Worm (Caenorhabditis elegans) whole organism, L3 larva: ENCODE data around the gene msp-53.
A peak's percentile ranks its signal among the peaks of the same experiment; 100 is the strongest.

ENCODE experiments used
- R02D3.7 ChIP-seq: fragments of 150-350 bp; optimal IDR thresholded peaks from 2 replicates; lab custom pipeline; 2014; ENCODE audit warnings: missing biosample characterization, missing genetic modification characterization
- aly-2 ChIP-seq: fragments of 150-350 bp; optimal IDR thresholded peaks from 2 replicates; lab custom pipeline; 2014; ENCODE audit warnings: missing biosample characterization, missing genetic modification characterization
- ama-1 ChIP-seq: fragments of 150-350 bp; optimal IDR thresholded peaks from 2 replicates; lab custom pipeline; 2018
- ceh-28 ChIP-seq: fragments of 150-350 bp; optimal IDR thresholded peaks from 2 replicates; lab custom pipeline; 2014; ENCODE audit warnings: missing biosample characterization, missing genetic modification reagents, missing genetic modification characterization
- ceh-82 ChIP-seq: fragments of 150-350 bp; optimal IDR thresholded peaks from 2 replicates; lab custom pipeline; 2014; ENCODE audit warnings: missing biosample characterization, missing genetic modification characterization
- daf-12 ChIP-seq: fragments of 150-350 bp; optimal IDR thresholded peaks from 2 replicates; lab custom pipeline; 2014; ENCODE audit warnings: missing biosample characterization, missing genetic modification reagents, missing genetic modification characterization
- egl-27 ChIP-seq: sonication (generic microtip); optimal IDR thresholded peaks from 4 replicates; lab custom pipeline; 2017; ENCODE audit warnings: missing biosample characterization, missing genetic modification reagents, missing genetic modification characterization
- egl-5 ChIP-seq: fragments of 150-350 bp; optimal IDR thresholded peaks from 2 replicates; lab custom pipeline; 2017; ENCODE audit warnings: missing biosample characterization, missing genetic modification reagents, missing genetic modification characterization, inconsistent platforms
- elt-1 ChIP-seq: fragments of 150-350 bp; optimal IDR thresholded peaks from 2 replicates; lab custom pipeline; 2014; ENCODE audit warnings: missing biosample characterization, missing genetic modification characterization
- elt-2 ChIP-seq: sonication (generic microtip); optimal IDR thresholded peaks from 2 replicates; lab custom pipeline; 2016; ENCODE audit warnings: missing genetic modification reagents, mild to moderate bottlenecking, missing genetic modification characterization, missing compliant biosample characterization
- elt-3 ChIP-seq, 3 experiments: fragments of 150-350 bp in 1 of 3; sonication (generic microtip) in 2 of 3; optimal IDR thresholded peaks; 2 replicates in 2 of 3; 4 replicates in 1 of 3; lab custom pipeline; 2014 to 2017; ENCODE audit warnings: missing biosample characterization in 3 of 3, missing genetic modification characterization in 3 of 3
- fkh-10 ChIP-seq: sonication (generic microtip); optimal IDR thresholded peaks from 2 replicates; lab custom pipeline; 2017; ENCODE audit warnings: missing biosample characterization, missing genetic modification reagents, missing genetic modification characterization
- fkh-2 ChIP-seq: fragments of 150-350 bp; optimal IDR thresholded peaks from 2 replicates; lab custom pipeline; 2014; ENCODE audit warnings: missing biosample characterization, missing genetic modification reagents, missing genetic modification characterization
- fos-1 ChIP-seq: fragments of 150-350 bp; optimal IDR thresholded peaks from 2 replicates; lab custom pipeline; 2014; ENCODE audit warnings: missing biosample characterization, missing genetic modification characterization
- hmg-11 ChIP-seq: sonication (generic microtip); optimal IDR thresholded peaks from 2 replicates; lab custom pipeline; 2016; ENCODE audit warnings: missing genetic modification characterization, missing compliant biosample characterization
- lin-15B ChIP-seq: fragments of 150-350 bp; optimal IDR thresholded peaks from 2 replicates; lab custom pipeline; 2014; ENCODE audit warnings: missing biosample characterization, missing genetic modification characterization
- lin-39 ChIP-seq: fragments of 150-350 bp; optimal IDR thresholded peaks from 2 replicates; lab custom pipeline; 2018; ENCODE audit warnings: missing biosample characterization, missing genetic modification reagents, missing genetic modification characterization
- lsy-12 ChIP-seq: sonication (generic microtip); optimal IDR thresholded peaks from 2 replicates; lab custom pipeline; 2016; ENCODE audit warnings: mild to moderate bottlenecking, missing genetic modification characterization, missing compliant biosample characterization
- mdl-1 ChIP-seq: fragments of 150-350 bp; optimal IDR thresholded peaks from 2 replicates; lab custom pipeline; 2014; ENCODE audit warnings: missing biosample characterization, missing genetic modification characterization
- mml-1 ChIP-seq: fragments of 150-350 bp; sonication (generic microtip); optimal IDR thresholded peaks from 3 replicates; lab custom pipeline; 2014; ENCODE audit warnings: missing biosample characterization, missing genetic modification characterization
- nfya-1 ChIP-seq: sonication (generic microtip); optimal IDR thresholded peaks from 2 replicates; lab custom pipeline; 2017; ENCODE audit warnings: missing genetic modification characterization, mild to moderate bottlenecking, missing compliant biosample characterization, antibody characterized with exemption, moderate library complexity; ENCODE audit not compliant: insufficient read depth
- nhr-12 ChIP-seq: fragments of 150-350 bp; optimal IDR thresholded peaks from 2 replicates; lab custom pipeline; 2014; ENCODE audit warnings: missing biosample characterization, missing genetic modification characterization
- nhr-23 ChIP-seq: fragments of 150-350 bp; optimal IDR thresholded peaks from 2 replicates; lab custom pipeline; 2014; ENCODE audit warnings: missing biosample characterization, missing genetic modification reagents, missing genetic modification characterization
- nhr-43 ChIP-seq: sonication (generic microtip); optimal IDR thresholded peaks from 2 replicates; lab custom pipeline; 2016; ENCODE audit warnings: mild to moderate bottlenecking, missing genetic modification characterization, missing compliant biosample characterization; ENCODE audit not compliant: poor library complexity, severe bottlenecking
- nhr-67 ChIP-seq: fragments of 150-350 bp; optimal IDR thresholded peaks from 2 replicates; lab custom pipeline; 2014; ENCODE audit warnings: missing biosample characterization, missing genetic modification characterization
- nhr-77 ChIP-seq: fragments of 150-350 bp; optimal IDR thresholded peaks from 2 replicates; lab custom pipeline; 2014; ENCODE audit warnings: missing biosample characterization, missing genetic modification characterization
- pha-4 ChIP-seq: fragments of 150-350 bp; optimal IDR thresholded peaks from 2 replicates; lab custom pipeline; 2014; ENCODE audit warnings: missing biosample characterization, missing genetic modification reagents, missing genetic modification characterization
- pqm-1 ChIP-seq: fragments of 150-350 bp; optimal IDR thresholded peaks from 2 replicates; lab custom pipeline; 2017; ENCODE audit warnings: missing biosample characterization, missing genetic modification characterization, inconsistent platforms
- sea-2 ChIP-seq: fragments of 150-350 bp; sonication (generic microtip); optimal IDR thresholded peaks from 4 replicates; lab custom pipeline; 2014; ENCODE audit warnings: missing biosample characterization, missing genetic modification reagents, missing genetic modification characterization
- skn-1 ChIP-seq: fragments of 150-350 bp; optimal IDR thresholded peaks from 2 replicates; lab custom pipeline; 2014; ENCODE audit warnings: missing biosample characterization, missing genetic modification characterization
- snpc-4 ChIP-seq: fragments of 150-350 bp; optimal IDR thresholded peaks from 2 replicates; lab custom pipeline; 2014; ENCODE audit warnings: missing biosample characterization, missing genetic modification characterization
- tbx-2 ChIP-seq: sonication (generic microtip); optimal IDR thresholded peaks from 2 replicates; lab custom pipeline; 2016; ENCODE audit warnings: mild to moderate bottlenecking, missing genetic modification characterization, missing compliant biosample characterization
- unc-39 ChIP-seq: sonication (generic microtip); optimal IDR thresholded peaks from 4 replicates; lab custom pipeline; 2017; ENCODE audit warnings: missing biosample characterization, missing genetic modification characterization
- ztf-4 ChIP-seq: fragments of 150-350 bp; optimal IDR thresholded peaks from 2 replicates; lab custom pipeline; 2014; ENCODE audit warnings: missing biosample characterization, missing genetic modification characterization

Gene msp-53

DNA sequence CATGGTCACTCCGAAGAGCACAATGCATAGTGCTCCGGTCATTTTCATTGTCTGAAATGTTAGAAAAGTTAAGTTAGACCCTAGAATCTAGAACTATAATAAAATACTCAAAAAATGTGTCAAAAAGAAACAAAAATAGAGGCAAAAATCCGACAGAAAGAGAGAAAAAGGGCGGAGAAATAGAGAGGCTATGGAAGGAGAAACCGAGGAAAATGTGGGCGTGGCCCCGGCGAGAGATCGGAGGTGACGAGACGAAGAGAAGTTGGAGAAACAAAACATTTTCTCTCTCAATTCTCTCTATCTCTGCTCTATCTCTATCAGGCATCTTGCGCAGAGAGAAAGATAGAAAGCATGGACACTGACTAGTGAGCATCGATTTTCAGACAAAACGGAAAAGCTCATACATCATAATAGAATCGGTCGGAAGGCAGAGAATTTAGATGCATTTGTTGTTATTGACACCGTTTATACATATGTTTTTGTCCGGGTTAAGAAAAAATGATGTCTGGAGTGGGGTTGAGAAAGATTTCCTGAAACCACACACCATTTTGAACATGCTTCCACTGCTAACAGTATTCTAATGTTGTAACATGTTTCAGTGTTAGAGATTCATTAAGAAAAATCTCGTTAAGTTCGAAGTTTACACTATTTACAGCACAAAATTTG, 38.5 kb upstream of the msp-53 start, which contains the start of gene C02B10.3:
TSS of gene C02B10.3 (minus strand) at position 51 of the 666 bp plus-strand sequence.
- no peak for TF ChIP-seq lsy-12 (tag; lab: Kevin White, UChicago)
- TF ChIP-seq pha-4 (tag; lab: Kevin White, UChicago): peak; percentile 22
- peak; percentile 67 for TF ChIP-seq fkh-10 (GFP tag; lab: Kevin White, UChicago)
- TF ChIP-seq lin-39 (tag; lab: Kevin White, UChicago): peak; percentile 42
- TF ChIP-seq hmg-11 (tag; lab: Kevin White, UChicago): peak; percentile 76
- TF ChIP-seq nhr-43: no peak
- no peak for TF ChIP-seq skn-1 (tag; lab: Kevin White, UChicago)
- no peak for TF ChIP-seq elt-2 (tag; lab: Kevin White, UChicago)
- TF ChIP-seq nfya-1 (tag; lab: Kevin White, UChicago): peak; percentile 72
- no peak for TF ChIP-seq mdl-1 (tag; lab: Kevin White, UChicago)

DNA sequence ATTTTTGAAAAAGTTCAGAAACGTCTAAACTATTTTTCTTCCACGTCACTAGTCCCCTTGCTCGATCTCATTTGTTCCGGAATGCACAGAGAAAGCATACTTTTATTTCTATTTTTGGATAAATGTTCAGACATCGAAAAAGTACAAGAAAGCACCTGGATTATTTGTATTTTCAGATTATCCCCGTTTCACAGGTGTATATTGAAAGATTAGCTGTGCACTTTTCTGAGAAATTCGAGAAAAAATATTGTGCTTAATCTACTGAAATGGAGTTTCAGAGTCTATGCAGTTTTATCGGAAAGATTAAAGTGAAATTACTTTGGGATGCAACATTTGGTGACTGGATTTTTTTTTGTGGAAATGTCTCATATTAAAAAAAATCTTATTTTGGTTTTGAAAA, 37.1 kb upstream of the msp-53 start:
- TF ChIP-seq ceh-82 (tag; lab: Kevin White, UChicago) (no peak), mdl-1 (tag; lab: Kevin White, UChicago) (no peak)

DNA sequence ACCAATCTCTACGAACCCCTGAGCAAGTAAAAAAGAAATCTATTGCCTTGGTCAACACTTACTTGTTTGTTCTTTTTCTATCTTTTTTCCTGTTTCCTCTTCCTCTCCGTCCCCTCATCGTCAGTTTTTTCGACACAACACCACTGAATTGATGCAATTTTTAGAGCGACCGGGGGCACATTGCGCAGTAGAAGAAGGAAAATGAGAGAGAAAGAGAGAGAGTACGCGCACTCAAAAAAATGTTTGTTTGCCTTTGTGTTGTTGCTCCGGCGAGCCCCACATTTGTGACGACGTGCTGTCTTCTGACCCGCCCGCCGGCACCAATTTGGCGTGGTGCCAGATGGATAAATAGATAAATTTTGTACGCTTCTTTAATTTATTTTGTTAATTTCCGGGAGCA, 35.3 kb upstream of the msp-53 start:
- TF ChIP-seq egl-27: peak; percentile 4
- peak; percentile 80 for TF ChIP-seq lin-39 (tag; lab: Kevin White, UChicago)
- no peak for TF ChIP-seq daf-12 (tag; lab: Kevin White, UChicago)
- peak; percentile 57 for TF ChIP-seq nfya-1 (tag; lab: Kevin White, UChicago)
- peak; percentile 46 for TF ChIP-seq pha-4 (tag; lab: Kevin White, UChicago)
- TF ChIP-seq snpc-4: peak; percentile 4
- TF ChIP-seq sea-2 (GFP tag; lab: Kevin White, UChicago): no peak
- TF ChIP-seq hmg-11 (tag; lab: Kevin White, UChicago): peak; percentile 19
- TF ChIP-seq R02D3.7 (tag; lab: Kevin White, UChicago): no peak
- no peak for TF ChIP-seq pqm-1

DNA sequence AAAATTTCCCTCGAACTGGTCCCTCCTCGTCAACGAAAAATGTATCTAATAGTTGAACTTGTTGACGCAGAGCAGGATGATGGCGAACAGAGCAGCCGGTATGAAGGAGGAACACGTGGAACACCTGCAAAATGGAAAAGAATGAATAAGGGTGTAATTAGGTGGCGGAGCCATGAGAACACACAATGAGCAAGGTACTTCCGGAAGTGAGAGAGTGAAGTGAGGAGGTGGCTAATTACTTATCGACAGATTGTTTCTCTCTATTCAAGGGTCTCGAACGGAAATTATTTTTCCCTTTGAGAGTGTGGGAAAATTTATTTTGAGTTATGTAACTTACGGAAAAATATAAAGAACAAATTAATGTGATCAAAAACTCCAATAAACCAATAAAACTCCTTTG, 28.6 kb upstream of the msp-53 start:
- no peak for TF ChIP-seq mml-1 (tag; lab: Kevin White, UChicago)
- TF ChIP-seq fos-1: no peak
- no peak for TF ChIP-seq fkh-10 (GFP tag; lab: Kevin White, UChicago)
- TF ChIP-seq elt-3 (tag; optimal IDR thresholded peaks at IDR 0.05; lab: Kevin White, UChicago): no peak
- TF ChIP-seq unc-39: no peak
- TF ChIP-seq tbx-2 (tag; lab: Kevin White, UChicago): no peak
- no peak for TF ChIP-seq elt-1 (tag; lab: Kevin White, UChicago)
- no peak for TF ChIP-seq nhr-77 (tag; lab: Kevin White, UChicago)
- no peak for TF ChIP-seq snpc-4
- TF ChIP-seq elt-2 (tag; lab: Kevin White, UChicago): no peak
- no peak for TF ChIP-seq hmg-11 (tag; lab: Kevin White, UChicago)
- no peak for TF ChIP-seq nfya-1 (tag; lab: Kevin White, UChicago)
- no peak for TF ChIP-seq ama-1 (lab: Kevin White, UChicago)
- TF ChIP-seq egl-27: no peak
- TF ChIP-seq lsy-12 (tag; lab: Kevin White, UChicago): no peak
- TF ChIP-seq nhr-67: no peak
- TF ChIP-seq ceh-28: no peak
- TF ChIP-seq nhr-12 (tag; lab: Kevin White, UChicago): no peak
- TF ChIP-seq ztf-4 (tag; lab: Kevin White, UChicago): no peak
- no peak for TF ChIP-seq nhr-43

DNA sequence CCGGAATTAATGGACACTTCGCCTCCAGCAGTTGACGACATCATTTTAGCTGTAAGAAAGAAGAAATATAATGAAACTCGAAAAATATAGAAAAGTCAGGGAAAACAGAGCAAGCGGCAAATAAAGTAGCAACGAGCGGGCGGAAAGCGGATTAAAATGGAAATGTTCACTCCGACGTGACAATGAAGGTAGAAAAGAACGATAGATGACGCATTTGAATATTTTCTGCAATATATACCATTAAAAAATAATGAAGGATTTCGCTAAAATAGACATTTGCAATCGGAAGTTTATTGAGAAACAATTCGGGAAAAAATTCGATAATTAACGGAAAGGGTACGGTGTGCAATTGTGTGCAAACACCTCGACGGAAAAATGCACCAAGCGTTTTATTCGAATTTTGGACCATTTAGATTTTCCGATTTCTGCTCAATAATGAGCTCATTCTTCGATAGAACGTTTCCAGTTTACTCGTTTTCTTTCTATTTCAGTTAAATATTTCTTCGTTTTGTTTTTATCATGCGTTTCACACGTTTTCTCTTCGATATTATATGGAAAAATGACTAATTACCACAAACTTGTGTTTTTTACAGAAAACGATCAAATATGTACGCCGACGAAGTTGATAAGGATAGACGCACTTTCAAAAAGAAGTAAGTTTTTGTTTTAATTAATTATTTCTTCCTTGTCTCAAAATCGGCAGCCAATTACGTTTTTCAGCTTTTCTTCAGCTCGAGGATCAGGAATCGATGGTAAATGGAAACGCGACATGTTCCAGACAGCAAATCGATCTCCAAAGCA, 26.3 kb upstream of the msp-53 start, which contains the start of the genes snpn-1 and C02B10.4:
TSS of gene snpn-1 (minus strand) at position 51 of the 801 bp plus-strand sequence.
TSS of gene C02B10.4 (plus strand) at position 594 of the 801 bp plus-strand sequence.
- TF ChIP-seq aly-2 (tag; lab: Kevin White, UChicago): no peak
- no peak for TF ChIP-seq egl-5 (tag; lab: Kevin White, UChicago)
- peak; percentile 34 for TF ChIP-seq hmg-11 (tag; lab: Kevin White, UChicago)
- peak; percentile 11 for TF ChIP-seq elt-2 (tag; lab: Kevin White, UChicago)
- peak; percentile 76 for TF ChIP-seq lin-39 (tag; lab: Kevin White, UChicago)
- peak; percentile 37 for TF ChIP-seq lin-15B
- no peak for TF ChIP-seq ama-1 (lab: Kevin White, UChicago)
- peak; percentile 3 for TF ChIP-seq pqm-1
- peak; percentile 5 for TF ChIP-seq nhr-43
- TF ChIP-seq fkh-2 (tag; lab: Kevin White, UChicago): no peak
- TF ChIP-seq ceh-28: peak; percentile 24
- no peak for TF ChIP-seq egl-27
- peak; percentile 52 for TF ChIP-seq pha-4 (tag; lab: Kevin White, UChicago)
- peak; percentile 82 for TF ChIP-seq nfya-1 (tag; lab: Kevin White, UChicago)
- peak; percentile 33 for TF ChIP-seq skn-1 (tag; lab: Kevin White, UChicago)
- TF ChIP-seq sea-2 (GFP tag; lab: Kevin White, UChicago): peak; percentile 22
- TF ChIP-seq nhr-23 (tag; lab: Kevin White, UChicago): no peak
- TF ChIP-seq snpc-4: peak; percentile 10
- no peak for TF ChIP-seq mml-1 (tag; lab: Kevin White, UChicago)
